Worm (Caenorhabditis elegans) whole organism, dauer: Measurements from ENCODE around the gene flp-6.
"Not testable (repeated sequence)": the region's sequence is repeated elsewhere in the genome, so short reads cannot be mapped to it uniquely, and the experiment has no call there.

ENCODE experiments used
- unc-62 ChIP-seq: sonication (generic microtip); optimal IDR thresholded peaks from 2 replicates; lab custom pipeline; 2017; ENCODE audit warnings: missing biosample characterization, missing genetic modification reagents, missing genetic modification characterization

The flp-6 gene

DNA sequence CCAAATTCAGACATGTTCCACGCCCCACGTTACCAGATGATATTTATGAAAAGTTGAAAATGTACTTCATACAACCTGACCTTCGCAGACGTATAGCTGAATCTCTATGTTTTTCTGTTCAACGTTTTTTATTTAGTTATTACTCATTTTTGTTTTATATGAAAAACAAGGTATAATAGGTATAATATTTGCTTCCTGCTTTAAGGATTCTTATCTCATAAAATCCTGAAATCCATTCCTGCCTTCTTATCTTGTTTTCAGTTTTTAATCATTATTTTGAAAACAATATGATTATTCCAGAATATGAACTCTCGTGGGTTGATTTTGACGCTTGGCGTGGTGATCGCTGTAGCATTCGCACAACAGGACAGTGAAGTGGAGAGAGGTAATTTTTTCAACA is at the start of gene flp-6:
Gene flp-6 (plus strand): TSS at position 301 of the 400 bp plus-strand sequence.
- TF ChIP-seq unc-62 (GFP tag; lab: Kevin White, UChicago): no peak

- TF ChIP-seq unc-62 (GFP tag; lab: Kevin White, UChicago): no peak
Observed at ce11 chrV:9422745-9423144, 49.0 kb upstream of the flp-6 start.

ce11 chrV:9423539-9423938 is 48.2 kb upstream of the flp-6 start:
- no peak for TF ChIP-seq unc-62 (GFP tag; lab: Kevin White, UChicago)

- no peak for TF ChIP-seq unc-62 (GFP tag; lab: Kevin White, UChicago)
Observed at ce11 chrV:9424514-9424913, 47.3 kb upstream of the flp-6 start.

- TF ChIP-seq unc-62 (GFP tag; lab: Kevin White, UChicago): no peak
Observed at ce11 chrV:9425593-9425992, 46.2 kb upstream of the flp-6 start, which contains the start of gene F36D4.5. F36D4.5 (minus strand) TSS chrV:9425817.

ce11 chrV:9427075-9427474 is 44.7 kb upstream of the flp-6 start, which contains the start of gene F36D4.6:
F36D4.6 (minus strand) TSS chrV:9427175.
- TF ChIP-seq unc-62 (GFP tag; lab: Kevin White, UChicago): no peak

DNA sequence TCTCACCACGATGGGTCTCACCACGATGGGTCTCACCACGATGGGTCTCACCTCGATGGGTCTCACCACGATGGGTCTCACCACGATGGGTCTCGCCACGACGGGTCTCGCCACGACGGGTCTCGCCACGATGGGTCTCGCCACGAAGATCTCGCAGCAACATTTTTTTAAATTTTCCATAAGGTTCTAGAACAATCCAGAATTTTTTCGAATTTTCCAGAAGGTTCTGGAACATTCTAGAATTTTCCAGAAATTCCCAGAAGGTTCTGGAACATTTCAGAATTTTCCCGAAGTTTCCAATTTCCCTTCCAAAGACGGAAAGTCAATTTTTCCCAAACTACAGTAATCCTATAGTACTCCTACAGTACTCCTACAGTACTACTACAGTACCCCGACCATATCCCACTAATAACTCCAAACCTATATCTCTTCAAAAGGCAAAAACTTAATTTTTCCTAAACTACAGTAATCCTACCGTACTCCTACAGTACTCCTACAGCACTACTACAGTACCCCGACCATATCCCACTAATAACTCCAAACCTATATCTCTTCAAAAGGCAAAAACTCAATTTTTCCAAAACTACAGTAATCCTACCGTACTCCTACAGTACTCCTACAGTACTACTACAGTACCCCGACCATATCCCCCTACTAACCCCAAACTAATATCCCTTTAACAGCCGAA is 32.3 kb upstream of the flp-6 start, which contains the start of gene Y54B9A.1:
Gene Y54B9A.1 (minus strand): TSS at position 235 of the 688 bp plus-strand sequence.
- not testable (repeated sequence) for TF ChIP-seq unc-62 (GFP tag; lab: Kevin White, UChicago)

DNA sequence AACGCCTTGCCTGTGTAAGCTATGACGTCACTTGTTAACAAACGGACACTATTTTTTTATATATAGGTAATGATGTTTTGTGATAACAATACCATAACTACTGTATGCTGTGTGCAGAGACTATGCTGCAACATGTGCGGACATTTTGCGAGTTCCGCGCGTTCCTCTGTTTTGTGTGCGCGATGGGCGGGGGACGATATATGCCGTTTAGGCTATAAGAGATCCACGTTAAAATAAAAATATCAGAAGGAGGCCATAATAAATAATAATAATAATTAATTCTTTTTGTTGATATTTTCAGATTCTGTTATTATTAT is 31.8 kb upstream of the flp-6 start:
- TF ChIP-seq unc-62 (GFP tag; lab: Kevin White, UChicago): no peak

DNA sequence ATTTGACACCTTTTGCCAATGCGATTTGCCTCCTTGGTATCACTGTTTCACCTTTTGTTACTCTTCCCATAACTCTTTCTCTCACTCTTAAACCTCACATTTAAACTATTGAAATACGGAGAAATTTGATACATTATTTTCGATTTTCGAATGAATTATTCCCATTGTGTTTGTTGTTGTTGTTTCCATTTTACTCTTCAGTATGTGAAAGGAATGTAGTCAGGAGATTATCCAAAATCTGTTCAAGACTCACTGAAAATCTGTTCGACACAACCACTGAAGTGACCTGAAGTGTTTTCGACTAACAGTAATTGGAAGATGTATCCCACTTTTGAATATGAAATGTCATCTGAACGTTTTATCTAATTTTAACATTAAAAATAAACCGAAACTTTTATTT is 30.7 kb upstream of the flp-6 start:
- no peak for TF ChIP-seq unc-62 (GFP tag; lab: Kevin White, UChicago)

- TF ChIP-seq unc-62 (GFP tag; lab: Kevin White, UChicago): no peak
Observed at ce11 chrV:9442471-9442870, 29.3 kb upstream of the flp-6 start.

DNA sequence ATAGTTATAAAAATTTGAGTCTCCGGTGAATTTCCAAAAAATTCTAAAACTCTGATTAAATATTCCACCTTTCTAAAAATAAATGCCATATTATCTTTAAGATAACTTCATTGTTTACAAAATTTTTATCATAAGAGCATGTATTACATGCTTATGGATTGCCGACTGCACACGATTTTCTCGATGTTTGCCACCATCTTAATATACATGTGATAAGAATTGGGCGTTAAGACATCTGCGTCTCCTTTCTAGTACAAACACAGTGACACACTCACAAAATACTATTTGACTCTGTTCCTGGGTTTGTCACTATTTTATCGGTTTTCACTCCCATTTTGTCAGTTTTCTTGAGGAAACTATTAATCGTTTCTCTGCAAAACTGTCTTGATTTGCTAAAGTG is 28.7 kb upstream of the flp-6 start:
- TF ChIP-seq unc-62 (GFP tag; lab: Kevin White, UChicago): no peak

- TF ChIP-seq unc-62 (GFP tag; lab: Kevin White, UChicago): no peak
Observed at ce11 chrV:9443748-9444147, 28.0 kb upstream of the flp-6 start, which contains the start of gene wdr-62. wdr-62 (plus strand) TSS chrV:9444048.

DNA sequence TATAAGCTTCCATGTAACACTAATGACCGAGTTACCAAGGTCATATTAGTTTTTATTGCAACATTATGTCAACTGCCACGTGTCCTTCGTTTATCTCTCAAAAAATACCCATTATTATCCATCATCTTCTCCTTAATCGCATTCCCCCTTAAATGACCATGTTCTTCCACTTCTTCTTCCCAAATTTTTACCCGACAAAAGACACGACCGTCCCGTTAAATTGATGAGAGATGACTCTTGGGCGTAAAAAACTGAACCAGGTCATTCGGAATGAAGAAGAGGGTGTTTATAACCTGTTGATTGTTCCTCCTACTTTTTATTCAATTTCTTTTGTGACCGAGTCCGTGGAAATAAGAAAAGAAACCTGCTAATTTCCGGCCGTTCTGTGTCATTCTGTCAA is 27.2 kb upstream of the flp-6 start:
- no peak for TF ChIP-seq unc-62 (GFP tag; lab: Kevin White, UChicago)

- no peak for TF ChIP-seq unc-62 (GFP tag; lab: Kevin White, UChicago)
Observed at ce11 chrV:9451485-9451884, 20.3 kb upstream of the flp-6 start.

DNA sequence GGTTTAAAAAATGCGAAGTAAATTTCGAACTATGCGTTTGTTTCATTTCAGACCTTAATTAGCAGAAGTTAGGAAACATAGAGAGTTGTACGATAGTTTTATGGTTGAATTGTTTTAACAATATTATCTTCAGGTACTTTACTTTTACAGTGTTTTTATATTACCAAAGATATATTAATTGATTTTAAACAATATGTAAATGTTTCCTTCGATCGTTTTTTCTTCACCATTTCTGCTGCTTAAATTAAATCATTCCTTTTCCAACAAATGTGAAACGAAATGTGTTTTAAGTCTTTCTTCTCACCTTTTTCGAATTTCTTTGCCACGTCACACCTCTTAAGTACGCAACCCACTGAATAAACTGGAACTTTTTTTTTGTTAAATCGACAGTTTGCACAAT is 18.4 kb upstream of the flp-6 start:
- TF ChIP-seq unc-62 (GFP tag; lab: Kevin White, UChicago): no peak

ce11 chrV:9453933-9454332 is 17.8 kb upstream of the flp-6 start:
- TF ChIP-seq unc-62 (GFP tag; lab: Kevin White, UChicago): no peak

ce11 chrV:9457535-9457934 is 14.2 kb upstream of the flp-6 start:
- TF ChIP-seq unc-62 (GFP tag; lab: Kevin White, UChicago): no peak
